Fruit fly (Drosophila melanogaster) whole organism, embryonic: ENCODE results near the gene CG5687.

Experiments used
- B-H2 ChIP-seq: fragments of 200-800 bp; sonication (Bioruptor generic); optimal IDR thresholded peaks from 2 replicates; lab custom pipeline; 2018; ENCODE audit warnings: missing biosample characterization, mild to moderate bottlenecking, missing genetic modification characterization
- CG10267 ChIP-seq: fragments of 200-800 bp; sonication (Bioruptor generic); optimal IDR thresholded peaks from 2 replicates; lab custom pipeline; 2018; ENCODE audit warnings: missing biosample characterization, mild to moderate bottlenecking, missing genetic modification characterization, moderate library complexity
- CG10543 ChIP-seq: fragments of 200-800 bp; sonication (Bioruptor generic); optimal IDR thresholded peaks from 3 replicates; lab custom pipeline; 2017; ENCODE audit warnings: missing biosample characterization, mild to moderate bottlenecking, missing genetic modification characterization, moderate library complexity
- CG11247 ChIP-seq: fragments of 200-800 bp; sonication (Bioruptor generic); IDR thresholded peaks from 2 replicates; pipeline ENCODE4 v1.3.6; 2022; ENCODE audit warnings: missing biosample characterization, missing genetic modification characterization
- CG11696 ChIP-seq: fragments of 200-800 bp; sonication (Bioruptor generic); IDR thresholded peaks from 2 replicates; pipeline ENCODE4 v1.3.6; 2022; ENCODE audit warnings: missing biosample characterization, missing genetic modification characterization
- CG14014 ChIP-seq: fragments of 200-800 bp; sonication (Bioruptor generic); IDR thresholded peaks from 2 replicates; pipeline ENCODE4 v1.3.6; 2022; ENCODE audit warnings: missing biosample characterization, missing genetic modification characterization
- CG15011 ChIP-seq: fragments of 200-800 bp; sonication (Bioruptor generic); optimal IDR thresholded peaks from 3 replicates; lab custom pipeline; 2018; ENCODE audit warnings: missing biosample characterization, mild to moderate bottlenecking, missing genetic modification characterization
- CG16779 ChIP-seq: fragments of 200-800 bp; sonication (Bioruptor generic); IDR thresholded peaks from 2 replicates; pipeline ENCODE4 v1.3.6; 2022; ENCODE audit warnings: missing biosample characterization, missing genetic modification characterization
- CG16813 ChIP-seq: fragments of 200-800 bp; sonication (Bioruptor generic); IDR thresholded peaks from 3 replicates; pipeline ENCODE4 v1.3.6; 2022; ENCODE audit warnings: missing biosample characterization, missing genetic modification characterization; ENCODE audit not compliant: partially characterized antibody
- CG32767 ChIP-seq: fragments of 200-800 bp; sonication (Bioruptor generic); IDR thresholded peaks from 2 replicates; pipeline ENCODE4 v1.3.6; 2022; ENCODE audit warnings: missing biosample characterization, missing genetic modification characterization
- CG3726 ChIP-seq: fragments of 200-800 bp; sonication (Bioruptor generic); IDR thresholded peaks from 3 replicates; pipeline ENCODE4, ENCODE4 v1.3.6; 2022; ENCODE audit warnings: missing biosample characterization, missing genetic modification characterization
- CG3847 ChIP-seq: fragments of 200-800 bp; sonication (Bioruptor generic); IDR thresholded peaks from 2 replicates; pipeline ENCODE4 v1.3.6; 2022; ENCODE audit warnings: missing biosample characterization, missing genetic modification characterization
- CG3995 ChIP-seq: fragments of 200-800 bp; sonication (Bioruptor generic); optimal IDR thresholded peaks from 3 replicates; lab custom pipeline; 2016; ENCODE audit warnings: missing biosample characterization, missing genetic modification characterization
- CG7928 ChIP-seq: fragments of 200-800 bp; sonication (Bioruptor generic); optimal IDR thresholded peaks from 2 replicates; lab custom pipeline; 2017; ENCODE audit warnings: missing biosample characterization, mild to moderate bottlenecking, missing genetic modification characterization
- E2f1 ChIP-seq: fragments of 200-800 bp; sonication (Bioruptor generic); IDR thresholded peaks from 2 replicates; pipeline ENCODE4 v1.3.6; 2022; ENCODE audit warnings: missing biosample characterization, missing genetic modification characterization
- Ets65A ChIP-seq: fragments of 200-800 bp; sonication (Bioruptor generic); peaks from one replicate; lab custom pipeline; 2016; ENCODE audit warnings: missing biosample characterization, missing genetic modification characterization
- Gsc ChIP-seq: fragments of 200-800 bp; sonication (Bioruptor generic); IDR thresholded peaks from 2 replicates; pipeline ENCODE4 v1.3.6; 2022; ENCODE audit warnings: missing biosample characterization, missing genetic modification characterization
- H2.0 ChIP-seq: fragments of 200-800 bp; sonication (Bioruptor generic); IDR thresholded peaks from 2 replicates; pipeline ENCODE4 v1.3.6; 2022; ENCODE audit warnings: missing biosample characterization, missing genetic modification characterization
- Hr39 ChIP-seq: fragments of >200 bp; optimal IDR thresholded peaks from 2 replicates; lab custom pipeline; 2017
- Jarid2 ChIP-seq: fragments of 200-800 bp; sonication (Bioruptor generic); optimal IDR thresholded peaks from 3 replicates; lab custom pipeline; 2017; ENCODE audit warnings: mild to moderate bottlenecking, missing biosample characterization, missing genetic modification reagents, missing genetic modification characterization
- Kr ChIP-seq: fragments of 200-800 bp; sonication (Bioruptor generic); optimal IDR thresholded peaks from 2 replicates; lab custom pipeline; 2017; ENCODE audit warnings: missing biosample characterization, mild to moderate bottlenecking, missing genetic modification characterization
- Lhr ChIP-seq: fragments of 200-800 bp; sonication (Bioruptor generic); optimal IDR thresholded peaks from 3 replicates; lab custom pipeline; 2017; ENCODE audit warnings: mild to moderate bottlenecking, missing biosample characterization, missing genetic modification reagents, missing genetic modification characterization
- Lim3 ChIP-seq: fragments of 200-800 bp; sonication (Bioruptor generic); IDR thresholded peaks from 2 replicates; pipeline ENCODE4 v1.3.6; 2022; ENCODE audit warnings: missing biosample characterization, missing genetic modification characterization
- Nf-YB ChIP-seq: fragments of 200-800 bp; sonication (Bioruptor generic); optimal IDR thresholded peaks from 3 replicates; lab custom pipeline; 2019; ENCODE audit warnings: missing biosample characterization, mild to moderate bottlenecking, missing genetic modification characterization, moderate library complexity
- TFAM ChIP-seq: fragments of 200-800 bp; sonication (Bioruptor generic); optimal IDR thresholded peaks from 2 replicates; lab custom pipeline; 2017; ENCODE audit warnings: missing biosample characterization, missing genetic modification characterization, inconsistent platforms
- Xbp1 ChIP-seq: fragments of 200-800 bp; sonication (Bioruptor generic); optimal IDR thresholded peaks from 3 replicates; lab custom pipeline; 2016; ENCODE audit warnings: missing biosample characterization, mild to moderate bottlenecking, missing genetic modification characterization
- ash1 ChIP-seq: fragments of 200-800 bp; sonication (Bioruptor generic); optimal IDR thresholded peaks from 2 replicates; lab custom pipeline; 2018; ENCODE audit warnings: missing biosample characterization, mild to moderate bottlenecking, missing genetic modification characterization
- az2 ChIP-seq: fragments of 200-800 bp; sonication (Bioruptor generic); optimal IDR thresholded peaks from 3 replicates; lab custom pipeline; 2016; ENCODE audit warnings: missing biosample characterization, missing genetic modification characterization
- bbx ChIP-seq: fragments of 200-800 bp; sonication (Bioruptor generic); IDR thresholded peaks from 2 replicates; pipeline ENCODE4 v1.3.6; 2022; ENCODE audit warnings: missing biosample characterization, missing genetic modification characterization; ENCODE audit not compliant: partially characterized antibody
- cas ChIP-seq: fragments of 200-800 bp; sonication (Bioruptor generic); IDR thresholded peaks from 2 replicates; pipeline ENCODE4 v1.3.6; 2022; ENCODE audit warnings: missing biosample characterization, missing genetic modification characterization
- ci ChIP-seq: fragments of 200-800 bp; sonication (Bioruptor generic); IDR thresholded peaks from 3 replicates; pipeline ENCODE4 v1.3.6; 2022; ENCODE audit warnings: missing biosample characterization, missing genetic modification characterization
- croc ChIP-seq: fragments of 200-800 bp; sonication (Bioruptor generic); conservative IDR thresholded peaks from 3 replicates; pipeline ENCODE4 v1.3.6; 2022; ENCODE audit warnings: missing biosample characterization, missing genetic modification characterization
- da ChIP-seq: fragments of 200-800 bp; sonication (Bioruptor generic); optimal IDR thresholded peaks from 2 replicates; lab custom pipeline; 2016; ENCODE audit warnings: missing biosample characterization, missing genetic modification characterization
- exex ChIP-seq: fragments of 200-800 bp; sonication (Bioruptor generic); optimal IDR thresholded peaks from 4 replicates; lab custom pipeline; 2018; ENCODE audit warnings: missing biosample characterization, mild to moderate bottlenecking, missing genetic modification characterization, moderate library complexity
- fd64A ChIP-seq: fragments of 200-800 bp; sonication (Bioruptor generic); optimal IDR thresholded peaks from 3 replicates; lab custom pipeline; 2018; ENCODE audit warnings: missing biosample characterization, mild to moderate bottlenecking, missing genetic modification characterization
- gro ChIP-seq: fragments of 200-800 bp; sonication (Bioruptor generic); optimal IDR thresholded peaks from 2 replicates; lab custom pipeline; 2016; ENCODE audit warnings: missing biosample characterization, missing genetic modification characterization
- oc ChIP-seq: fragments of 200-800 bp; sonication (Bioruptor generic); optimal IDR thresholded peaks from 2 replicates; lab custom pipeline; 2018; ENCODE audit warnings: missing biosample characterization, mild to moderate bottlenecking, missing genetic modification characterization, moderate library complexity
- phol ChIP-seq: fragments of 200-800 bp; sonication (Bioruptor generic); optimal IDR thresholded peaks from 3 replicates; lab custom pipeline; 2018; ENCODE audit warnings: missing biosample characterization, mild to moderate bottlenecking, missing genetic modification characterization, moderate library complexity
- pita ChIP-seq: fragments of 200-800 bp; sonication (Bioruptor generic); optimal IDR thresholded peaks from 2 replicates; lab custom pipeline; 2017; ENCODE audit warnings: missing biosample characterization, mild to moderate bottlenecking, missing genetic modification characterization
- ranshi ChIP-seq: fragments of 200-800 bp; sonication (Bioruptor generic); IDR thresholded peaks from 2 replicates; pipeline ENCODE4 v1.3.6; 2022; ENCODE audit warnings: missing biosample characterization, missing genetic modification characterization
- salm ChIP-seq: fragments of 200-800 bp; sonication (Bioruptor generic); optimal IDR thresholded peaks from 2 replicates; lab custom pipeline; 2018; ENCODE audit warnings: missing biosample characterization, mild to moderate bottlenecking, missing genetic modification characterization
- slbo ChIP-seq: fragments of 200-800 bp; sonication (Bioruptor generic); IDR thresholded peaks from 2 replicates; pipeline ENCODE4 v1.3.6; 2022; ENCODE audit warnings: missing biosample characterization, missing genetic modification characterization
- so ChIP-seq: fragments of 200-800 bp; sonication (Bioruptor generic); IDR thresholded peaks from 3 replicates; pipeline ENCODE4 v1.3.6; 2022; ENCODE audit warnings: missing biosample characterization, missing genetic modification characterization
- tll ChIP-seq, 2 experiments: fragments of 200-800 bp in 1 of 2; fragments of >200 bp in 1 of 2; sonication (Bioruptor generic) in 1 of 2; optimal IDR thresholded peaks; 2 replicates each; lab custom pipeline; 2017 to 2019; ENCODE audit warnings: missing biosample characterization in 2 of 2, missing genetic modification characterization in 2 of 2, mild to moderate bottlenecking in 1 of 2, moderate library complexity in 1 of 2
- ttk ChIP-seq: fragments of 200-800 bp; sonication (Bioruptor generic); IDR thresholded peaks from 2 replicates; pipeline ENCODE4 v2.1.2; 2022; ENCODE audit warnings: missing biosample characterization, missing genetic modification characterization
- twi ChIP-seq: fragments of 200-800 bp; optimal IDR thresholded peaks from 2 replicates; lab custom pipeline; 2019; ENCODE audit warnings: missing biosample characterization, mild to moderate bottlenecking, missing genetic modification characterization, moderate library complexity
- unc-4 ChIP-seq: fragments of 200-800 bp; sonication (Bioruptor generic); IDR thresholded peaks from 2 replicates; pipeline ENCODE4 v1.3.6; 2022; ENCODE audit warnings: missing biosample characterization, missing genetic modification characterization; ENCODE audit not compliant: partially characterized antibody
- vnd ChIP-seq: fragments of 200-800 bp; sonication (Bioruptor generic); IDR thresholded peaks from 3 replicates; pipeline ENCODE4 v1.3.6; 2022; ENCODE audit warnings: missing biosample characterization, missing genetic modification characterization; ENCODE audit not compliant: partially characterized antibody
- wdn ChIP-seq: fragments of 200-800 bp; sonication (Bioruptor generic); IDR thresholded peaks from 2 replicates; pipeline ENCODE4 v1.3.6; 2022; ENCODE audit warnings: missing biosample characterization, missing genetic modification characterization
- zf30C ChIP-seq: fragments of 200-800 bp; sonication (Bioruptor generic); optimal IDR thresholded peaks from 3 replicates; lab custom pipeline; 2018; ENCODE audit warnings: missing biosample characterization, mild to moderate bottlenecking, missing genetic modification characterization

Gene CG5687

dm6 chr3L:1969539-1970337, 30.8 kb upstream of the CG5687 start, which contains the start of gene CG1927 (continued):
- TF ChIP-seq bbx, result no peak
- no peak for TF ChIP-seq CG3995 (GFP tag; lab: Kevin White, UChicago)
- no peak for TF ChIP-seq az2 (GFP tag; lab: Kevin White, UChicago)
- no peak for TF ChIP-seq tll (GFP tag; optimal IDR thresholded peaks at IDR 0.05; lab: Kevin White, UChicago)
- no peak for TF ChIP-seq salm (tag; lab: Kevin White, UChicago)
- no peak for TF ChIP-seq CG7928 (GFP tag; lab: Kevin White, UChicago)
- no peak for TF ChIP-seq twi (tag; lab: Kevin White, UChicago)
- TF ChIP-seq TFAM (GFP tag; lab: Kevin White, UChicago), result no peak
- TF ChIP-seq Lhr (GFP tag; lab: Kevin White, UChicago), result no peak
- TF ChIP-seq so (GFP tag; lab: Robert Waterston, UW), result no peak; the same call in 2 of the 3 replicates
- no peak for TF ChIP-seq E2f1 (GFP tag; lab: Robert Waterston, UW)
- no peak for TF ChIP-seq Nf-YB (GFP tag; lab: Kevin White, UChicago)
- no peak for TF ChIP-seq exex
- no peak for TF ChIP-seq CG14014 (GFP tag; lab: Robert Waterston, UW)
- no peak for TF ChIP-seq zf30C (GFP tag; lab: Kevin White, UChicago)
- TF ChIP-seq Jarid2 (GFP tag; lab: Kevin White, UChicago), result peak; percentile 86
- peak; percentile 1 for TF ChIP-seq CG10543 (GFP tag; lab: Kevin White, UChicago)
- no peak for TF ChIP-seq CG3726 (GFP tag; lab: Robert Waterston, UW)
- TF ChIP-seq ttk (GFP tag; lab: Robert Waterston, UW), result no peak
- TF ChIP-seq Xbp1 (GFP tag; lab: Kevin White, UChicago), result no peak
- TF ChIP-seq CG16813 (GFP tag; lab: Robert Waterston, UW), result no peak
- no peak for TF ChIP-seq ash1 (GFP tag; lab: Kevin White, UChicago)
- no peak for TF ChIP-seq Lim3
- TF ChIP-seq oc, result no peak
- no peak for TF ChIP-seq Ets65A
- no peak for TF ChIP-seq phol (tag; lab: Kevin White, UChicago)
- no peak for TF ChIP-seq CG15011 (GFP tag; lab: Kevin White, UChicago)
- TF ChIP-seq cas (GFP tag; lab: Robert Waterston, UW), result no peak
- no peak for TF ChIP-seq CG32767 (GFP tag; lab: Robert Waterston, UW)
- no peak for TF ChIP-seq CG10267
- no peak for TF ChIP-seq CG11247 (GFP tag; lab: Robert Waterston, UW)
- no peak for TF ChIP-seq slbo (GFP tag; lab: Robert Waterston, UW)
- TF ChIP-seq gro (GFP tag; lab: Kevin White, UChicago), result no peak
- no peak for TF ChIP-seq pita
- no peak for TF ChIP-seq B-H2 (GFP tag; lab: Kevin White, UChicago)
- no peak for TF ChIP-seq vnd (GFP tag; lab: Robert Waterston, UW)
- 0 out of 2 replicates have a peak, but pooled peaks have one; percentile 5 for TF ChIP-seq CG16779
- no peak for TF ChIP-seq Kr (GFP tag; lab: Kevin White, UChicago)
- no peak for TF ChIP-seq ranshi (GFP tag; lab: Robert Waterston, UW)
- TF ChIP-seq unc-4 (GFP tag; lab: Robert Waterston, UW), result 0 out of 2 replicates have a peak, but pooled peaks have one; percentile 26
- no peak for TF ChIP-seq da (GFP tag; lab: Kevin White, UChicago)
- TF ChIP-seq Gsc (GFP tag; lab: Robert Waterston, UW), result no peak
- no peak for TF ChIP-seq CG11696 (GFP tag; lab: Robert Waterston, UW)
- no peak for TF ChIP-seq CG3847 (GFP tag; lab: Robert Waterston, UW)
- no peak for TF ChIP-seq wdn (GFP tag; lab: Robert Waterston, UW)
- TF ChIP-seq H2.0 (GFP tag; lab: Robert Waterston, UW), result no peak
- no peak for TF ChIP-seq fd64A (GFP tag; lab: Kevin White, UChicago)
- no peak for TF ChIP-seq Hr39 (lab: Kevin White, UChicago)
- 0 out of 3 replicates have a peak, but pooled peaks have one; percentile 28 for TF ChIP-seq ci
- TF ChIP-seq croc, result no peak
